Worm (Caenorhabditis elegans): Measurements from ENCODE around the gene mrps-5.
A peak's percentile ranks its signal among the peaks of the same experiment; 100 is the strongest.

The mrps-5 gene

DNA sequence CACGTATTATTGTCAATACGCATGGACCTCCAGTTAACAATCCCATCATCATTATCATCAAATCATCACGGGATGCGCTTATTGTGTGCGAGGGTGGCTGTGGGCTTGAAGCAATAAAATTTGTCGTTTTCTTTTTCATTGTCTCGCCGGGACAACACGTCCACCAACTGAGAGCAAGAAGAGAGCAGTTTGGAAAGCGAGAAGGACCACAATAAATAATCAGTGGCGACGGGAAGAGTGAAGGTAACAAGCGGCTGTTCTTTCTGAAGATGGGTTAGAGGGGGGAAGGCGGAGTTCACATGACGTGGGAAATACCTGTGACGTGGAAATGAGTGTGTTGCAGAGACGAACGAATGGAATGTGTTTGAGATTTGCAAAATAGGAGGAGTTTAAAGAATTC lies 44.5 kb upstream of the mrps-5 start (continued):
- TF ChIP-seq F16B12.6 (tag; optimal IDR thresholded peaks at IDR 0.05): no peak
- no peak for TF ChIP-seq aha-1 (tag; optimal IDR thresholded peaks at IDR 0.05)
- TF ChIP-seq skn-1 (tag; optimal IDR thresholded peaks at IDR 0.05): no peak
- peak; percentile 82 for TF ChIP-seq unc-130 (tag; optimal IDR thresholded peaks at IDR 0.05)
- no peak for TF ChIP-seq grh-1 (GFP tag; IDR thresholded peaks at IDR 0.05)
- no peak for TF ChIP-seq ztf-11 (tag; optimal IDR thresholded peaks at IDR 0.05)
- peak; percentile 3 for TF ChIP-seq lir-3 (tag; optimal IDR thresholded peaks at IDR 0.05; ENCODE audit: poor library complexity)
- no peak for TF ChIP-seq zag-1 (tag; optimal IDR thresholded peaks at IDR 0.05)
- no peak for TF ChIP-seq C16A3.4 (tag; optimal IDR thresholded peaks at IDR 0.05)
- TF ChIP-seq nhr-12 (tag; optimal IDR thresholded peaks at IDR 0.05): no peak
- no peak for TF ChIP-seq nhr-85 (tag)
- no peak for TF ChIP-seq dpl-1 (GFP tag; optimal IDR thresholded peaks at IDR 0.05)
- TF ChIP-seq zip-4 (GFP tag; optimal IDR thresholded peaks at IDR 0.05): no peak
- TF ChIP-seq hlh-4 (tag; optimal IDR thresholded peaks at IDR 0.05): no peak
- no peak for TF ChIP-seq unc-86 (tag; optimal IDR thresholded peaks at IDR 0.05)
- TF ChIP-seq hpl-2 (GFP tag; optimal IDR thresholded peaks at IDR 0.05): no peak
- no peak for TF ChIP-seq tlp-1 (tag; optimal IDR thresholded peaks at IDR 0.05)
- TF ChIP-seq irx-1 (tag; optimal IDR thresholded peaks at IDR 0.05): no peak
- TF ChIP-seq ztf-4 (tag; optimal IDR thresholded peaks at IDR 0.05): peak; percentile 37
- no peak for TF ChIP-seq dsc-1 (tag; optimal IDR thresholded peaks at IDR 0.05)
- TF ChIP-seq blmp-1 (tag; optimal IDR thresholded peaks at IDR 0.05): no peak
- TF ChIP-seq fkh-4 (tag; optimal IDR thresholded peaks at IDR 0.05; ENCODE audit: borderline replicate concordance): no peak
- TF ChIP-seq snpc-4 (tag; optimal IDR thresholded peaks at IDR 0.05): no peak
- TF ChIP-seq hlh-17 (GFP tag; optimal IDR thresholded peaks at IDR 0.05; ENCODE audit: borderline replicate concordance): no peak
- TF ChIP-seq ceh-88 (GFP tag; IDR thresholded peaks at IDR 0.05): no peak
- no peak for TF ChIP-seq elt-3 (tag; optimal IDR thresholded peaks at IDR 0.05)
- no peak for TF ChIP-seq nhr-90 (tag; optimal IDR thresholded peaks at IDR 0.05; ENCODE audit: poor library complexity)
- TF ChIP-seq ama-1 (optimal IDR thresholded peaks at IDR 0.05): no peak
- no peak for TF ChIP-seq xbp-1 (tag; optimal IDR thresholded peaks at IDR 0.05)
- TF ChIP-seq pax-3 (tag; optimal IDR thresholded peaks at IDR 0.05): peak; percentile 21
- no peak for TF ChIP-seq nhr-237 (tag; optimal IDR thresholded peaks at IDR 0.05)
- no peak for TF ChIP-seq fos-1 (tag; optimal IDR thresholded peaks at IDR 0.05)
- peak; percentile 65 for TF ChIP-seq snu-23 (GFP tag; optimal IDR thresholded peaks at IDR 0.05)
- no peak for TF ChIP-seq mef-2 (tag; optimal IDR thresholded peaks at IDR 0.05)
- TF ChIP-seq ceh-82 (tag; optimal IDR thresholded peaks at IDR 0.05): no peak
- TF ChIP-seq egl-27 (tag; optimal IDR thresholded peaks at IDR 0.05): no peak
- TF ChIP-seq rnt-1 (tag; optimal IDR thresholded peaks at IDR 0.05): peak; percentile 86
- no peak for TF ChIP-seq ceh-8 (GFP tag; optimal IDR thresholded peaks at IDR 0.05)
- TF ChIP-seq unc-98 (GFP tag; IDR thresholded peaks at IDR 0.05): no peak
- TF ChIP-seq nhr-19 (GFP tag; conservative IDR thresholded peaks at IDR 0.05): peak; percentile 62
- peak; percentile 50 for TF ChIP-seq vab-15 (tag; optimal IDR thresholded peaks at IDR 0.05)
- peak; percentile 71 for TF ChIP-seq nhr-20 (tag; optimal IDR thresholded peaks at IDR 0.05)
- no peak for TF ChIP-seq mdl-1 (tag; optimal IDR thresholded peaks at IDR 0.05)
- no peak for TF ChIP-seq sptf-1 (tag; optimal IDR thresholded peaks at IDR 0.05)
- peak; percentile 91 for TF ChIP-seq nhr-71 (tag; optimal IDR thresholded peaks at IDR 0.05)
- TF ChIP-seq unc-30 (tag; optimal IDR thresholded peaks at IDR 0.05): no peak
- no peak for TF ChIP-seq sox-4 (tag; optimal IDR thresholded peaks at IDR 0.05)
- TF ChIP-seq fkh-8 (tag; optimal IDR thresholded peaks at IDR 0.05): no peak
- TF ChIP-seq nhr-47 (tag; optimal IDR thresholded peaks at IDR 0.05): peak; percentile 28
- no peak for TF ChIP-seq lin-15B (tag; optimal IDR thresholded peaks at IDR 0.05)
- TF ChIP-seq egl-13 (tag; optimal IDR thresholded peaks at IDR 0.05): no peak

Measured in whole organism, L1 larva.